Fruit fly (Drosophila melanogaster) whole organism, prepupa: ENCODE results near the gene CG42634.

ENCODE experiments used
- Blimp-1 ChIP-seq: fragments of 200-800 bp; sonication (Bioruptor generic); optimal IDR thresholded peaks from 3 replicates; lab custom pipeline; 2017; ENCODE audit warnings: missing biosample characterization, missing genetic modification characterization, mild to moderate bottlenecking, moderate library complexity, missing genetic modification reagents
- CG10669 ChIP-seq: fragments of 200-800 bp; sonication (Bioruptor generic); optimal IDR thresholded peaks from 3 replicates; lab custom pipeline; 2018; ENCODE audit warnings: missing biosample characterization, mild to moderate bottlenecking, missing genetic modification characterization, moderate library complexity
- CG11294 ChIP-seq: fragments of 200-800 bp; sonication (Bioruptor generic); IDR thresholded peaks from 2 replicates; pipeline ENCODE4 v1.3.6; 2022; ENCODE audit warnings: missing biosample characterization, missing genetic modification characterization
- CG11762 ChIP-seq: fragments of 200-800 bp; sonication (Bioruptor generic); optimal IDR thresholded peaks from 3 replicates; lab custom pipeline; 2016; ENCODE audit warnings: missing biosample characterization, missing genetic modification characterization; ENCODE audit not compliant: insufficient read depth
- CG11902 ChIP-seq: fragments of 200-800 bp; sonication (Bioruptor generic); optimal IDR thresholded peaks from 3 replicates; lab custom pipeline; 2016; ENCODE audit warnings: missing biosample characterization, missing genetic modification characterization
- CG1621 ChIP-seq: fragments of 200-800 bp; sonication (Bioruptor generic); optimal IDR thresholded peaks from 3 replicates; lab custom pipeline; 2018; ENCODE audit warnings: missing biosample characterization, mild to moderate bottlenecking, missing genetic modification characterization
- CG16779 ChIP-seq: fragments of 200-800 bp; sonication (Bioruptor generic); optimal IDR thresholded peaks from 3 replicates; lab custom pipeline; 2017; ENCODE audit warnings: missing biosample characterization, mild to moderate bottlenecking, missing genetic modification characterization
- CG3032 ChIP-seq: fragments of 200-800 bp; optimal IDR thresholded peaks from 2 replicates; lab custom pipeline; 2019; ENCODE audit warnings: missing biosample characterization, mild to moderate bottlenecking, missing genetic modification characterization, moderate library complexity
- CG31627 ChIP-seq: fragments of 200-800 bp; sonication (Bioruptor generic); optimal IDR thresholded peaks from 3 replicates; lab custom pipeline; 2016; ENCODE audit warnings: missing biosample characterization, missing genetic modification characterization
- CG34406 ChIP-seq: fragments of 200-800 bp; sonication (Bioruptor generic); optimal IDR thresholded peaks from 3 replicates; lab custom pipeline; 2016; ENCODE audit warnings: missing biosample characterization, missing genetic modification characterization
- CG6163 ChIP-seq: fragments of 200-800 bp; sonication (Bioruptor generic); IDR thresholded peaks from 3 replicates; pipeline ENCODE4 v1.3.6; 2022; ENCODE audit warnings: missing biosample characterization, missing genetic modification characterization
- CG7368 ChIP-seq: fragments of 200-800 bp; sonication (Bioruptor generic); optimal IDR thresholded peaks from 3 replicates; lab custom pipeline; 2016; ENCODE audit warnings: missing biosample characterization, missing genetic modification characterization
- CG8319 ChIP-seq: fragments of 200-800 bp; sonication (Bioruptor generic); optimal IDR thresholded peaks from 3 replicates; lab custom pipeline; 2016; ENCODE audit warnings: missing biosample characterization, missing genetic modification characterization
- CG8632 ChIP-seq: fragments of 200-800 bp; sonication (Bioruptor generic); optimal IDR thresholded peaks from 3 replicates; lab custom pipeline; 2016; ENCODE audit warnings: missing biosample characterization, missing genetic modification characterization
- Eip75B ChIP-seq: fragments of 200-800 bp; sonication (Bioruptor generic); optimal IDR thresholded peaks from 3 replicates; lab custom pipeline; 2016; ENCODE audit warnings: missing biosample characterization, missing genetic modification characterization
- Eip78C ChIP-seq: fragments of 200-800 bp; sonication (Bioruptor generic); peaks from one replicate; lab custom pipeline; 2016; ENCODE audit warnings: missing biosample characterization, missing genetic modification characterization
- Ets21C ChIP-seq: fragments of 200-800 bp; sonication (Bioruptor generic); optimal IDR thresholded peaks from 3 replicates; lab custom pipeline; 2016; ENCODE audit warnings: missing biosample characterization, missing genetic modification characterization
- Ets96B ChIP-seq: fragments of 200-800 bp; optimal IDR thresholded peaks from 2 replicates; lab custom pipeline; 2019; ENCODE audit warnings: missing biosample characterization, mild to moderate bottlenecking, missing genetic modification characterization, moderate library complexity
- Gug ChIP-seq: fragments of 200-800 bp; sonication (Bioruptor generic); IDR thresholded peaks from 2 replicates; pipeline ENCODE4 v1.3.6; 2022; ENCODE audit warnings: missing biosample characterization, missing genetic modification characterization
- Hr4 ChIP-seq: fragments of 200-800 bp; sonication (Bioruptor generic); optimal IDR thresholded peaks from 3 replicates; lab custom pipeline; 2016; ENCODE audit warnings: missing biosample characterization, missing genetic modification characterization
- Lpt ChIP-seq: fragments of 200-800 bp; sonication (Bioruptor generic); optimal IDR thresholded peaks from 3 replicates; lab custom pipeline; 2016; ENCODE audit warnings: missing biosample characterization, missing genetic modification characterization
- Met ChIP-seq: fragments of 200-800 bp; sonication (Bioruptor generic); optimal IDR thresholded peaks from 3 replicates; lab custom pipeline; 2016; ENCODE audit warnings: missing biosample characterization, missing genetic modification characterization
- OdsH ChIP-seq: fragments of 200-800 bp; sonication (Bioruptor generic); optimal IDR thresholded peaks from 3 replicates; lab custom pipeline; 2016; ENCODE audit warnings: missing biosample characterization, missing genetic modification characterization
- Smox ChIP-seq: fragments of 200-800 bp; sonication (Bioruptor generic); optimal IDR thresholded peaks from 3 replicates; lab custom pipeline; 2016; ENCODE audit warnings: missing biosample characterization, missing genetic modification characterization
- Sox102F ChIP-seq: fragments of 200-800 bp; sonication (Bioruptor generic); optimal IDR thresholded peaks from 2 replicates; lab custom pipeline; 2016; ENCODE audit warnings: missing biosample characterization, mild to moderate bottlenecking, missing genetic modification characterization
- Sox15 ChIP-seq: fragments of 200-800 bp; sonication (Bioruptor generic); optimal IDR thresholded peaks from 3 replicates; lab custom pipeline; 2016; ENCODE audit warnings: missing biosample characterization, missing genetic modification characterization
- cyc ChIP-seq: fragments of 200-800 bp; sonication (Bioruptor generic); optimal IDR thresholded peaks from 3 replicates; lab custom pipeline; 2016; ENCODE audit warnings: missing biosample characterization, missing genetic modification characterization
- dac ChIP-seq: fragments of 200-800 bp; sonication (Bioruptor generic); optimal IDR thresholded peaks from 2 replicates; lab custom pipeline; 2017; ENCODE audit warnings: missing biosample characterization, mild to moderate bottlenecking, missing genetic modification characterization
- dsx ChIP-seq: fragments of 200-800 bp; optimal IDR thresholded peaks from 3 replicates; lab custom pipeline; 2019; ENCODE audit warnings: missing biosample characterization, mild to moderate bottlenecking, missing genetic modification characterization, moderate library complexity; ENCODE audit not compliant: poor library complexity, severe bottlenecking
- fd59A ChIP-seq: fragments of 200-800 bp; sonication (Bioruptor generic); optimal IDR thresholded peaks from 2 replicates; lab custom pipeline; 2017; ENCODE audit warnings: missing biosample characterization, mild to moderate bottlenecking, missing genetic modification characterization, missing genetic modification reagents
- lz ChIP-seq: fragments of 200-800 bp; sonication (Bioruptor generic); optimal IDR thresholded peaks from 3 replicates; lab custom pipeline; 2016; ENCODE audit warnings: missing biosample characterization, missing genetic modification characterization
- net ChIP-seq: fragments of 200-800 bp; sonication (Bioruptor generic); optimal IDR thresholded peaks from 3 replicates; lab custom pipeline; 2016; ENCODE audit warnings: missing biosample characterization, missing genetic modification characterization
- pdm3 ChIP-seq: fragments of 200-800 bp; sonication (Bioruptor generic); optimal IDR thresholded peaks from 3 replicates; lab custom pipeline; 2016; ENCODE audit warnings: missing biosample characterization, missing genetic modification characterization
- salr ChIP-seq, 2 experiments: fragments of 200-800 bp; sonication (Bioruptor generic); optimal IDR thresholded peaks; 3 replicates each; lab custom pipeline; 2016 to 2018; ENCODE audit warnings: missing biosample characterization in 2 of 2, missing genetic modification characterization in 2 of 2, mild to moderate bottlenecking in 1 of 2
- spab ChIP-seq: fragments of 200-800 bp; sonication (Bioruptor generic); optimal IDR thresholded peaks from 2 replicates; lab custom pipeline; 2017; ENCODE audit warnings: missing biosample characterization, mild to moderate bottlenecking, missing genetic modification characterization, missing genetic modification reagents
- ss ChIP-seq, 2 experiments: fragments of 200-800 bp; sonication (Bioruptor generic); optimal IDR thresholded peaks; 2 replicates in 1 of 2; 3 replicates in 1 of 2; lab custom pipeline; 2017 to 2018; ENCODE audit warnings: mild to moderate bottlenecking in 2 of 2, missing biosample characterization in 2 of 2, missing genetic modification characterization in 2 of 2, moderate library complexity in 1 of 2
- svp ChIP-seq: fragments of 200-800 bp; sonication (Bioruptor generic); peaks from one replicate; lab custom pipeline; 2016; ENCODE audit warnings: missing biosample characterization, missing genetic modification characterization
- topi ChIP-seq: fragments of 200-800 bp; sonication (Bioruptor generic); optimal IDR thresholded peaks from 3 replicates; lab custom pipeline; 2016; ENCODE audit warnings: missing biosample characterization, missing genetic modification characterization
- vri ChIP-seq: fragments of 200-800 bp; sonication (Bioruptor generic); optimal IDR thresholded peaks from 3 replicates; lab custom pipeline; 2016; ENCODE audit warnings: missing biosample characterization, mild to moderate bottlenecking, missing genetic modification characterization

CG42634 gene

dm6 chr2L:18005481-18005880 lies 2.3 kb upstream of the CG42634 start (continued):
- TF ChIP-seq CG11762 (GFP tag; lab: Kevin White, UChicago), result peak; percentile 0
- TF ChIP-seq cyc (GFP tag; lab: Kevin White, UChicago), result no peak
- peak; percentile 4 for TF ChIP-seq fd59A
- TF ChIP-seq CG8632 (GFP tag; lab: Kevin White, UChicago), result peak; percentile 36
- TF ChIP-seq Eip78C (GFP tag; lab: Kevin White, UChicago), result peak; percentile 90
- TF ChIP-seq Sox15 (GFP tag; lab: Kevin White, UChicago), result no peak
- TF ChIP-seq spab (GFP tag; lab: Kevin White, UChicago), result peak; percentile 24
- TF ChIP-seq dac (GFP tag; lab: Kevin White, UChicago), result peak; percentile 75
- TF ChIP-seq CG1621 (tag; lab: Kevin White, UChicago), result no peak
- TF ChIP-seq Blimp-1 (GFP tag; lab: Kevin White, UChicago), result no peak
- TF ChIP-seq CG16779 (tag; lab: Kevin White, UChicago), result peak; percentile 5
- TF ChIP-seq Eip75B (GFP tag; lab: Kevin White, UChicago), result peak; percentile 27
- TF ChIP-seq CG10669 (GFP tag; lab: Kevin White, UChicago), result peak; percentile 5
- TF ChIP-seq Gug, result peak; percentile 39; the same call in 1 of the 2 replicates
- no peak for TF ChIP-seq vri (GFP tag; lab: Kevin White, UChicago)
- TF ChIP-seq Sox102F, result no peak
- peak; percentile 32 for TF ChIP-seq CG3032 (tag; lab: Kevin White, UChicago)
- TF ChIP-seq Hr4, result peak; percentile 86
- TF ChIP-seq Met, result peak; percentile 14
- TF ChIP-seq CG31627 (GFP tag; lab: Kevin White, UChicago), result no peak
- TF ChIP-seq CG11902 (GFP tag; lab: Kevin White, UChicago), result no peak
- TF ChIP-seq dsx, result no peak
- no peak for TF ChIP-seq Smox
- no peak for TF ChIP-seq CG8319 (GFP tag; lab: Kevin White, UChicago)
- peak; percentile 64 for TF ChIP-seq pdm3

dm6 chr2L:18006327-18006726 lies 1.4 kb upstream of the CG42634 start, which contains the start of gene CG5693:
Gene CG5693 (plus strand): TSS chr2L:18006627.
- TF ChIP-seq CG6163 (GFP tag; lab: Robert Waterston, UW), result no peak
- no peak for TF ChIP-seq CG11902 (GFP tag; lab: Kevin White, UChicago)
- no peak for TF ChIP-seq CG7368 (GFP tag; lab: Kevin White, UChicago)
- no peak for TF ChIP-seq Lpt (GFP tag; lab: Kevin White, UChicago)
- TF ChIP-seq ss (GFP tag; optimal IDR thresholded peaks at IDR 0.05; lab: Kevin White, UChicago), result no peak
- no peak for TF ChIP-seq CG34406 (GFP tag; lab: Kevin White, UChicago)
- TF ChIP-seq Sox15 (GFP tag; lab: Kevin White, UChicago), result no peak
- TF ChIP-seq lz (GFP tag; lab: Kevin White, UChicago), result no peak
- no peak for TF ChIP-seq Ets21C
- TF ChIP-seq fd59A, result no peak
- no peak for TF ChIP-seq Ets96B (tag; lab: Kevin White, UChicago)
- no peak for TF ChIP-seq pdm3
- no peak for TF ChIP-seq svp (GFP tag; lab: Kevin White, UChicago)
- no peak for TF ChIP-seq topi (GFP tag; lab: Kevin White, UChicago)
- TF ChIP-seq OdsH (GFP tag; lab: Kevin White, UChicago), result no peak

- TF ChIP-seq net (GFP tag; lab: Kevin White, UChicago) (no peak), CG11294 (GFP tag; lab: Robert Waterston, UW) (no peak), Eip75B (GFP tag; lab: Kevin White, UChicago) (no peak), Blimp-1 (GFP tag; lab: Kevin White, UChicago) (no peak), spab (GFP tag; lab: Kevin White, UChicago) (no peak), salr (GFP tag; optimal IDR thresholded peaks at IDR 0.05; lab: Kevin White, UChicago) (no peak), CG34406 (GFP tag; lab: Kevin White, UChicago) (no peak), CG11762 (GFP tag; lab: Kevin White, UChicago) (no peak)
Observed at dm6 chr2L:18007060-18007459, 675 bp upstream of the CG42634 start, which contains the start of gene CG42659. Gene CG42659 (plus strand): TSS chr2L:18007360.
